Worm (Caenorhabditis elegans) whole organism, L4/young adult: ENCODE results near the gene mam-7.

Experiments used
- W03F9.2 ChIP-seq: fragments of 150-350 bp; optimal IDR thresholded peaks from 2 replicates; lab custom pipeline; 2014; ENCODE audit warnings: missing biosample characterization, missing genetic modification characterization
- dao-5 ChIP-seq: sonication (generic microtip); optimal IDR thresholded peaks from 2 replicates; lab custom pipeline; 2016; ENCODE audit warnings: missing genotype, missing genetic modification characterization, moderate library complexity, missing compliant biosample characterization
- him-1 ChIP-seq: sonication (generic microtip); optimal IDR thresholded peaks from 2 replicates; lab custom pipeline; 2016; ENCODE audit warnings: missing genotype, missing genetic modification reagents, missing genetic modification characterization, missing compliant biosample characterization

ce11 chrIII:9922310-9922709 is 29.4 kb downstream of the mam-7 start:
- TF ChIP-seq dao-5 (no peak), him-1 (no peak), W03F9.2 (tag; lab: Kevin White, UChicago) (no peak)
